Fruit fly (Drosophila melanogaster) whole organism, embryonic: ENCODE results near the gene CG17652.

Source experiments
- Adf1 ChIP-seq: fragments of 200-800 bp; sonication (Bioruptor generic); IDR thresholded peaks from 2 replicates; pipeline ENCODE4 v1.3.6; 2022; ENCODE audit warnings: missing biosample characterization, missing genetic modification characterization
- BEAF-32 ChIP-seq: fragments of 200-800 bp; sonication (Bioruptor generic); optimal IDR thresholded peaks from 3 replicates; lab custom pipeline; 2017; ENCODE audit warnings: missing biosample characterization, missing genetic modification characterization, mild to moderate bottlenecking, moderate library complexity, missing genetic modification reagents
- CG10543 ChIP-seq: fragments of 200-800 bp; sonication (Bioruptor generic); optimal IDR thresholded peaks from 3 replicates; lab custom pipeline; 2017; ENCODE audit warnings: missing biosample characterization, mild to moderate bottlenecking, missing genetic modification characterization, moderate library complexity
- CG12391 ChIP-seq: fragments of 200-800 bp; sonication (Bioruptor generic); optimal IDR thresholded peaks from 3 replicates; lab custom pipeline; 2018; ENCODE audit warnings: missing biosample characterization, mild to moderate bottlenecking, missing genetic modification characterization, moderate library complexity
- CG13424 ChIP-seq: fragments of 200-800 bp; sonication (Bioruptor generic); optimal IDR thresholded peaks from 2 replicates; lab custom pipeline; 2019; ENCODE audit warnings: missing biosample characterization, mild to moderate bottlenecking, missing genetic modification characterization, moderate library complexity
- CG14667 ChIP-seq: fragments of 200-800 bp; sonication (Bioruptor generic); IDR thresholded peaks from 2 replicates; pipeline ENCODE4 v1.3.6; 2022; ENCODE audit warnings: missing biosample characterization, missing genetic modification characterization
- CG1529 ChIP-seq: fragments of 200-800 bp; sonication (Bioruptor generic); optimal IDR thresholded peaks from 3 replicates; lab custom pipeline; 2018; ENCODE audit warnings: missing biosample characterization, missing genetic modification characterization
- CG1603 ChIP-seq: fragments of 200-800 bp; sonication (Bioruptor generic); optimal IDR thresholded peaks from 2 replicates; lab custom pipeline; 2019; ENCODE audit warnings: missing biosample characterization, mild to moderate bottlenecking, missing genetic modification characterization, moderate library complexity
- CG2712 ChIP-seq: fragments of 200-800 bp; optimal IDR thresholded peaks from 3 replicates; lab custom pipeline; 2019; ENCODE audit warnings: missing biosample characterization, mild to moderate bottlenecking, missing genetic modification characterization, moderate library complexity
- CG31441 ChIP-seq: fragments of 200-800 bp; sonication (Bioruptor generic); IDR thresholded peaks from 2 replicates; pipeline ENCODE4 v1.3.6; 2022; ENCODE audit warnings: missing biosample characterization, missing genetic modification characterization
- CG3838 ChIP-seq: fragments of 200-800 bp; sonication (Bioruptor generic); optimal IDR thresholded peaks from 3 replicates; lab custom pipeline; 2016; ENCODE audit warnings: missing biosample characterization, missing genetic modification characterization
- CG4404 ChIP-seq: fragments of 200-800 bp; sonication (Bioruptor generic); IDR thresholded peaks from 2 replicates; pipeline ENCODE4 v1.3.6; 2022; ENCODE audit warnings: missing biosample characterization, missing genetic modification characterization
- CG6813 ChIP-seq: fragments of 200-800 bp; sonication (Bioruptor generic); optimal IDR thresholded peaks from 2 replicates; lab custom pipeline; 2017; ENCODE audit warnings: missing biosample characterization, missing genetic modification characterization, mild to moderate bottlenecking, moderate library complexity, missing genetic modification reagents
- CG8388 ChIP-seq: fragments of 200-800 bp; sonication (Bioruptor generic); optimal IDR thresholded peaks from 2 replicates; lab custom pipeline; 2019; ENCODE audit warnings: missing biosample characterization, mild to moderate bottlenecking, missing genetic modification characterization, moderate library complexity
- CG9817 ChIP-seq: fragments of 200-800 bp; sonication (Bioruptor generic); optimal IDR thresholded peaks from 2 replicates; lab custom pipeline; 2018; ENCODE audit warnings: missing biosample characterization, mild to moderate bottlenecking, missing genetic modification characterization, moderate library complexity
- CHES-1-like ChIP-seq: fragments of 200-800 bp; sonication (Bioruptor generic); optimal IDR thresholded peaks from 2 replicates; lab custom pipeline; 2016; ENCODE audit warnings: missing biosample characterization, missing genetic modification characterization
- Dll ChIP-seq: fragments of 200-800 bp; sonication (Bioruptor generic); IDR thresholded peaks from 4 replicates; pipeline ENCODE4 v1.3.6; 2022; ENCODE audit warnings: missing biosample characterization, missing genetic modification characterization; ENCODE audit not compliant: partially characterized antibody
- Dref ChIP-seq: fragments of 200-800 bp; sonication (Bioruptor generic); IDR thresholded peaks from 2 replicates; pipeline ENCODE4 v1.3.6; 2022; ENCODE audit warnings: missing biosample characterization, missing genetic modification characterization
- HLH4C ChIP-seq: fragments of 200-800 bp; sonication (Bioruptor generic); IDR thresholded peaks from 3 replicates; pipeline ENCODE4 v1.3.6; 2022; ENCODE audit warnings: missing biosample characterization, missing genetic modification characterization; ENCODE audit not compliant: partially characterized antibody
- MBD-R2 ChIP-seq: fragments of 200-800 bp; sonication (Bioruptor generic); IDR thresholded peaks from 2 replicates; pipeline ENCODE4 v1.3.6; 2022; ENCODE audit warnings: missing biosample characterization, missing genetic modification characterization
- MTF-1 ChIP-seq: fragments of 200-800 bp; sonication (Bioruptor generic); optimal IDR thresholded peaks from 2 replicates; lab custom pipeline; 2018; ENCODE audit warnings: missing biosample characterization, mild to moderate bottlenecking, missing genetic modification characterization, borderline replicate concordance
- NFAT ChIP-seq: fragments of 200-800 bp; sonication (Bioruptor generic); IDR thresholded peaks from 2 replicates; pipeline ENCODE4 v1.3.6; 2022; ENCODE audit warnings: missing biosample characterization, missing genetic modification characterization
- Oaz ChIP-seq: fragments of 200-800 bp; sonication (Bioruptor generic); IDR thresholded peaks from 2 replicates; pipeline ENCODE4 v1.3.6; 2022; ENCODE audit warnings: missing biosample characterization, missing genetic modification characterization
- Pdp1 ChIP-seq, 2 experiments: fragments of 200-800 bp; sonication (Bioruptor generic); optimal IDR thresholded peaks; 3 replicates each; lab custom pipeline; 2016; ENCODE audit warnings: missing biosample characterization in 2 of 2, missing genetic modification characterization in 2 of 2, mild to moderate bottlenecking in 1 of 2, moderate library complexity in 1 of 2
- ara ChIP-seq: fragments of 200-800 bp; sonication (Bioruptor generic); IDR thresholded peaks from 2 replicates; pipeline ENCODE4 v1.3.6; 2022; ENCODE audit warnings: missing biosample characterization, missing genetic modification characterization
- chn ChIP-seq: fragments of 200-800 bp; sonication (Bioruptor generic); optimal IDR thresholded peaks from 2 replicates; lab custom pipeline; 2016; ENCODE audit warnings: missing biosample characterization, missing genetic modification characterization
- crp ChIP-seq, 2 experiments: fragments of 200-800 bp; sonication (Bioruptor generic); optimal IDR thresholded peaks; 2 replicates in 1 of 2; 3 replicates in 1 of 2; lab custom pipeline; 2017; ENCODE audit warnings: missing biosample characterization in 2 of 2, missing genetic modification characterization in 2 of 2, mild to moderate bottlenecking in 1 of 2, moderate library complexity in 1 of 2
- en ChIP-seq: fragments of 200-800 bp; sonication (Bioruptor generic); optimal IDR thresholded peaks from 2 replicates; lab custom pipeline; 2016; ENCODE audit warnings: missing biosample characterization, missing genetic modification characterization
- eyg ChIP-seq: fragments of 200-800 bp; sonication (Bioruptor generic); optimal IDR thresholded peaks from 3 replicates; lab custom pipeline; 2016; ENCODE audit warnings: missing biosample characterization, missing genetic modification characterization
- fd64A ChIP-seq: fragments of 200-800 bp; sonication (Bioruptor generic); optimal IDR thresholded peaks from 3 replicates; lab custom pipeline; 2018; ENCODE audit warnings: missing biosample characterization, mild to moderate bottlenecking, missing genetic modification characterization
- fd96Cb ChIP-seq: fragments of 200-800 bp; sonication (Bioruptor generic); optimal IDR thresholded peaks from 2 replicates; lab custom pipeline; 2018; ENCODE audit warnings: missing biosample characterization, mild to moderate bottlenecking, missing genetic modification characterization, moderate library complexity
- gce ChIP-seq: fragments of 200-800 bp; sonication (Bioruptor generic); IDR thresholded peaks from 3 replicates; pipeline ENCODE4 v1.3.6; 2022; ENCODE audit warnings: missing biosample characterization, missing genetic modification characterization
- gcm ChIP-seq: fragments of 200-800 bp; sonication (Bioruptor generic); optimal IDR thresholded peaks from 2 replicates; lab custom pipeline; 2019; ENCODE audit warnings: missing biosample characterization, mild to moderate bottlenecking, missing genetic modification characterization, moderate library complexity
- grn ChIP-seq: fragments of 200-800 bp; sonication (Bioruptor generic); optimal IDR thresholded peaks from 3 replicates; lab custom pipeline; 2017; ENCODE audit warnings: missing biosample characterization, missing genetic modification characterization
- gt ChIP-seq: fragments of 200-800 bp; sonication (Bioruptor generic); IDR thresholded peaks from 2 replicates; pipeline ENCODE4 v1.3.6; 2022; ENCODE audit warnings: missing biosample characterization, missing genetic modification characterization
- h ChIP-seq: fragments of >200 bp; optimal IDR thresholded peaks from 2 replicates; lab custom pipeline; 2017
- klu ChIP-seq: fragments of 200-800 bp; sonication (Bioruptor generic); IDR thresholded peaks from 2 replicates; pipeline ENCODE4 v1.3.6; 2022; ENCODE audit warnings: missing biosample characterization, missing genetic modification characterization
- knrl ChIP-seq: fragments of 200-800 bp; sonication (Bioruptor generic); IDR thresholded peaks from 3 replicates; pipeline ENCODE4 v1.3.6; 2022; ENCODE audit warnings: missing biosample characterization, missing genetic modification characterization; ENCODE audit not compliant: partially characterized antibody
- lola ChIP-seq, 3 experiments: fragments of >200 bp in 2 of 3; fragments of 200-800 bp in 1 of 3; sonication (Bioruptor generic) in 1 of 3; optimal IDR thresholded peaks; 2 replicates each; lab custom pipeline; 2017 to 2019; ENCODE audit warnings: missing biosample characterization in 3 of 3, missing genetic modification characterization in 3 of 3, mild to moderate bottlenecking in 1 of 3, moderate library complexity in 1 of 3
- nerfin-2 ChIP-seq: fragments of 200-800 bp; sonication (Bioruptor generic); IDR thresholded peaks from 2 replicates; pipeline ENCODE4 v1.3.6; 2022; ENCODE audit warnings: missing biosample characterization, missing genetic modification characterization; ENCODE audit not compliant: partially characterized antibody
- ranshi ChIP-seq: fragments of 200-800 bp; sonication (Bioruptor generic); IDR thresholded peaks from 2 replicates; pipeline ENCODE4 v1.3.6; 2022; ENCODE audit warnings: missing biosample characterization, missing genetic modification characterization
- sens ChIP-seq: fragments of 200-800 bp; sonication (Bioruptor generic); peaks from one replicate; lab custom pipeline; 2016; ENCODE audit warnings: missing biosample characterization, missing genetic modification characterization
- sisA ChIP-seq: fragments of 200-800 bp; sonication (Bioruptor generic); IDR thresholded peaks from 2 replicates; pipeline ENCODE4 v1.3.6; 2022; ENCODE audit warnings: missing biosample characterization, missing genetic modification characterization
- slp2 ChIP-seq: fragments of 200-800 bp; sonication (Bioruptor generic); optimal IDR thresholded peaks from 2 replicates; lab custom pipeline; 2016; ENCODE audit warnings: missing biosample characterization, missing genetic modification characterization
- tgo ChIP-seq: fragments of 200-800 bp; sonication (Bioruptor generic); IDR thresholded peaks from 3 replicates; pipeline ENCODE4 v1.3.6; 2022; ENCODE audit warnings: missing biosample characterization, missing genetic modification characterization
- twi ChIP-seq: fragments of 200-800 bp; optimal IDR thresholded peaks from 2 replicates; lab custom pipeline; 2019; ENCODE audit warnings: missing biosample characterization, mild to moderate bottlenecking, missing genetic modification characterization, moderate library complexity
- unc-4 ChIP-seq: fragments of 200-800 bp; sonication (Bioruptor generic); IDR thresholded peaks from 2 replicates; pipeline ENCODE4 v1.3.6; 2022; ENCODE audit warnings: missing biosample characterization, missing genetic modification characterization; ENCODE audit not compliant: partially characterized antibody
- usp ChIP-seq: fragments of >200 bp; optimal IDR thresholded peaks from 2 replicates; lab custom pipeline; 2017; ENCODE audit warnings: missing biosample characterization, missing genetic modification characterization
- vfl ChIP-seq: fragments of 200-800 bp; sonication (Bioruptor generic); optimal IDR thresholded peaks from 2 replicates; lab custom pipeline; 2016; ENCODE audit warnings: missing biosample characterization, missing genetic modification characterization
- zen ChIP-seq: fragments of 200-800 bp; sonication (Bioruptor generic); optimal IDR thresholded peaks from 3 replicates; lab custom pipeline; 2018; ENCODE audit warnings: missing biosample characterization, mild to moderate bottlenecking, missing genetic modification characterization, moderate library complexity

CG17652 gene

dm6 chr2L:1715699-1716333 lies 16.3 kb downstream of the CG17652 start, which contains the start of gene frtz (continued):
- TF ChIP-seq fd64A (GFP tag; lab: Kevin White, UChicago): no peak
- TF ChIP-seq Adf1 (GFP tag; lab: Robert Waterston, UW): no peak
- TF ChIP-seq CG8388 (GFP tag; lab: Kevin White, UChicago): no peak
- no peak for TF ChIP-seq MTF-1 (GFP tag; lab: Kevin White, UChicago)
- peak; percentile 92 for TF ChIP-seq BEAF-32
- no peak for TF ChIP-seq slp2 (GFP tag; lab: Kevin White, UChicago)
- TF ChIP-seq en (GFP tag; lab: Kevin White, UChicago): no peak
- TF ChIP-seq tgo (GFP tag; lab: Robert Waterston, UW): no peak
- no peak for TF ChIP-seq fd96Cb (tag; lab: Kevin White, UChicago)
- no peak for TF ChIP-seq NFAT (GFP tag; lab: Robert Waterston, UW)
- TF ChIP-seq sens (GFP tag; lab: Kevin White, UChicago): peak; percentile 24
- peak; percentile 79 for TF ChIP-seq MBD-R2 (GFP tag; lab: Robert Waterston, UW)
- TF ChIP-seq CHES-1-like: peak; percentile 29
- TF ChIP-seq gcm (GFP tag; lab: Kevin White, UChicago): no peak
- TF ChIP-seq Pdp1 (GFP tag; optimal IDR thresholded peaks at IDR 0.05; lab: Kevin White, UChicago): peak in 1 of 2 experiments; percentile 35
- no peak for TF ChIP-seq CG10543 (GFP tag; lab: Kevin White, UChicago)
- TF ChIP-seq sisA: no peak
- no peak; the same call in 1 of the 2 replicates for TF ChIP-seq CG31441 (GFP tag; lab: Robert Waterston, UW)
- TF ChIP-seq zen (tag; lab: Kevin White, UChicago): no peak
- no peak for TF ChIP-seq eyg (GFP tag; lab: Kevin White, UChicago)
- no peak for TF ChIP-seq crp (GFP tag; optimal IDR thresholded peaks at IDR 0.05; lab: Kevin White, UChicago)
- TF ChIP-seq unc-4: peak; percentile 82
- TF ChIP-seq ranshi (GFP tag; lab: Robert Waterston, UW): no peak
- no peak for TF ChIP-seq chn (GFP tag; lab: Kevin White, UChicago)
- TF ChIP-seq CG12391 (tag; lab: Kevin White, UChicago): peak; percentile 13
- TF ChIP-seq vfl (GFP tag; lab: Kevin White, UChicago): no peak
- no peak for TF ChIP-seq CG6813 (GFP tag; lab: Kevin White, UChicago)
- TF ChIP-seq usp (GFP tag; lab: Kevin White, UChicago): no peak
- no peak for TF ChIP-seq CG13424 (tag; lab: Kevin White, UChicago)
- TF ChIP-seq gce: no peak
- TF ChIP-seq ara: no peak
- TF ChIP-seq CG2712 (tag; lab: Kevin White, UChicago): peak; percentile 6
- peak; percentile 49 for TF ChIP-seq nerfin-2 (GFP tag; lab: Robert Waterston, UW)
- no peak for TF ChIP-seq CG3838 (GFP tag; lab: Kevin White, UChicago)
- TF ChIP-seq Dll: peak; percentile 80
- TF ChIP-seq CG1603 (tag; lab: Kevin White, UChicago): no peak
- TF ChIP-seq CG1529 (GFP tag; lab: Kevin White, UChicago): no peak
- TF ChIP-seq Oaz: no peak
- TF ChIP-seq knrl (GFP tag; lab: Robert Waterston, UW): peak; percentile 91
- TF ChIP-seq lola (GFP tag; optimal IDR thresholded peaks at IDR 0.05; lab: Kevin White, UChicago): no peak
- no peak for TF ChIP-seq gt (GFP tag; lab: Robert Waterston, UW)
- TF ChIP-seq klu (GFP tag; lab: Robert Waterston, UW): no peak
- peak; percentile 53 for TF ChIP-seq Dref (GFP tag; lab: Robert Waterston, UW)
- peak; percentile 42 for TF ChIP-seq grn (GFP tag; lab: Kevin White, UChicago)
- peak; percentile 63 for TF ChIP-seq HLH4C (GFP tag; lab: Robert Waterston, UW)
- TF ChIP-seq CG14667 (GFP tag; lab: Robert Waterston, UW): no peak
- no peak for TF ChIP-seq twi
- no peak for TF ChIP-seq h (lab: Kevin White, UChicago)
- TF ChIP-seq CG9817 (tag; lab: Kevin White, UChicago): peak; percentile 9
- no peak for TF ChIP-seq CG4404
